Worm (Caenorhabditis elegans) whole organism, L1 larva: Measurements from ENCODE around the gene R12B2.13.

Experiments used
- C04F5.9 ChIP-seq: sonication (generic microtip); optimal IDR thresholded peaks from 2 replicates; lab custom pipeline; 2016; ENCODE audit warnings: missing genetic modification characterization, missing compliant biosample characterization
- C16A3.4 ChIP-seq: fragments of 150-350 bp; optimal IDR thresholded peaks from 2 replicates; lab custom pipeline; 2014; ENCODE audit warnings: missing biosample characterization, missing genetic modification characterization
- ceh-63 ChIP-seq: fragments of 200-800 bp; sonication (Bioruptor generic); optimal IDR thresholded peaks from 2 replicates; lab custom pipeline; 2018; ENCODE audit warnings: mild to moderate bottlenecking, missing genetic modification characterization, missing compliant biosample characterization
- ceh-90 ChIP-seq: sonication (generic microtip); optimal IDR thresholded peaks from 2 replicates; lab custom pipeline; 2016; ENCODE audit warnings: missing genetic modification characterization, missing compliant biosample characterization
- ces-1 ChIP-seq: fragments of 150-350 bp; optimal IDR thresholded peaks from 2 replicates; lab custom pipeline; 2014; ENCODE audit warnings: missing biosample characterization, missing genetic modification reagents, missing genetic modification characterization
- lin-39 ChIP-seq: fragments of 150-350 bp; optimal IDR thresholded peaks from 2 replicates; lab custom pipeline; 2014; ENCODE audit warnings: missing biosample characterization, missing genetic modification reagents, missing genetic modification characterization
- lsy-2 ChIP-seq, 2 experiments: fragments of 150-350 bp; optimal IDR thresholded peaks; 2 replicates each; lab custom pipeline; 2014; ENCODE audit warnings: missing biosample characterization in 2 of 2, missing genetic modification characterization in 2 of 2
- mdl-1 ChIP-seq, 2 experiments: fragments of 150-350 bp; optimal IDR thresholded peaks; 2 replicates each; lab custom pipeline; 2014 to 2017; ENCODE audit warnings: missing biosample characterization in 2 of 2, missing genetic modification characterization in 2 of 2, inconsistent platforms in 1 of 2
- nhr-11 ChIP-seq: fragments of 150-350 bp; optimal IDR thresholded peaks from 2 replicates; lab custom pipeline; 2014; ENCODE audit warnings: missing biosample characterization, missing genetic modification characterization
- nhr-12 ChIP-seq: sonication (generic microtip); optimal IDR thresholded peaks from 2 replicates; lab custom pipeline; 2017; ENCODE audit warnings: missing biosample characterization, missing genetic modification characterization
- pqm-1 ChIP-seq: sonication (generic microtip); optimal IDR thresholded peaks from 3 replicates; lab custom pipeline; 2017; ENCODE audit warnings: missing biosample characterization, missing genetic modification characterization
- tbx-2 ChIP-seq: sonication (generic microtip); optimal IDR thresholded peaks from 2 replicates; lab custom pipeline; 2016; ENCODE audit warnings: missing genetic modification characterization, missing compliant biosample characterization
- unc-62 ChIP-seq: fragments of 150-350 bp; optimal IDR thresholded peaks from 2 replicates; lab custom pipeline; 2014; ENCODE audit warnings: missing biosample characterization, missing genetic modification reagents, missing genetic modification characterization
- unc-86 ChIP-seq: sonication (generic microtip); optimal IDR thresholded peaks from 2 replicates; lab custom pipeline; 2016; ENCODE audit warnings: missing genetic modification characterization, missing compliant biosample characterization

- TF ChIP-seq pqm-1 (tag; lab: Kevin White, UChicago): no peak
- peak; percentile 45 to 87 for TF ChIP-seq lsy-2 (tag; optimal IDR thresholded peaks at IDR 0.05; lab: Kevin White, UChicago)
- no peak for TF ChIP-seq nhr-12 (tag; lab: Kevin White, UChicago)
- TF ChIP-seq ces-1 (GFP tag; lab: Kevin White, UChicago): no peak
- no peak for TF ChIP-seq lin-39 (tag; lab: Kevin White, UChicago)
- peak; percentile 3 for TF ChIP-seq nhr-11 (tag; lab: Kevin White, UChicago)
- peak; percentile 18 for TF ChIP-seq C16A3.4 (tag; lab: Kevin White, UChicago)
- peak; percentile 82 for TF ChIP-seq unc-86 (tag; lab: Kevin White, UChicago)
- no peak for TF ChIP-seq ceh-63 (GFP tag; lab: Kevin White, UChicago)
- TF ChIP-seq tbx-2 (tag; lab: Kevin White, UChicago): peak; percentile 62
- TF ChIP-seq unc-62 (GFP tag; lab: Kevin White, UChicago): no peak
- TF ChIP-seq ceh-90 (tag; lab: Kevin White, UChicago): no peak
- no peak for TF ChIP-seq C04F5.9 (tag; lab: Kevin White, UChicago)
- peak; percentile 66 to 80 for TF ChIP-seq mdl-1 (tag; optimal IDR thresholded peaks at IDR 0.05; lab: Kevin White, UChicago)
Measured at ce11 chrIII:5845483-5845882, 12.2 kb upstream of the R12B2.13 start.
